Fruit fly (Drosophila melanogaster): ENCODE measurements around the gene Rrp45.
A peak's percentile ranks its signal among the peaks of the same experiment; 100 is the strongest.

dm6 chrX:16772882-16773827, 17.9 kb downstream of the Rrp45 start:
- TF ChIP-seq usp (GFP tag; optimal IDR thresholded peaks at IDR 0.05) (no peak), lola (GFP tag; optimal IDR thresholded peaks at IDR 0.05) (no peak), GATAd (GFP tag; optimal IDR thresholded peaks at IDR 0.05) (no peak), h (GFP tag; optimal IDR thresholded peaks at IDR 0.05) (peak; percentile 66), HLH106 (tag; optimal IDR thresholded peaks at IDR 0.05) (peak; percentile 47), Hr78 (GFP tag; optimal IDR thresholded peaks at IDR 0.05) (no peak), OdsH (GFP tag; optimal IDR thresholded peaks at IDR 0.05) (no peak), jim (GFP tag; optimal IDR thresholded peaks at IDR 0.05) (no peak), Vsx2 (GFP tag; optimal IDR thresholded peaks at IDR 0.05; ENCODE audit: partially characterized antibody) (no peak), psq (GFP tag; optimal IDR thresholded peaks at IDR 0.05) (no peak), Abd-B (GFP tag; optimal IDR thresholded peaks at IDR 0.05) (no peak), Hr83 (GFP tag; optimal IDR thresholded peaks at IDR 0.05; ENCODE audit: poor library complexity, severe bottlenecking) (no peak), Dfd (GFP tag; optimal IDR thresholded peaks at IDR 0.05) (no peak), Jra (GFP tag; optimal IDR thresholded peaks at IDR 0.05) (no peak)
